Worm (Caenorhabditis elegans): Measurements from ENCODE around the gene C05D12.5.

The C05D12.5 gene

DNA sequence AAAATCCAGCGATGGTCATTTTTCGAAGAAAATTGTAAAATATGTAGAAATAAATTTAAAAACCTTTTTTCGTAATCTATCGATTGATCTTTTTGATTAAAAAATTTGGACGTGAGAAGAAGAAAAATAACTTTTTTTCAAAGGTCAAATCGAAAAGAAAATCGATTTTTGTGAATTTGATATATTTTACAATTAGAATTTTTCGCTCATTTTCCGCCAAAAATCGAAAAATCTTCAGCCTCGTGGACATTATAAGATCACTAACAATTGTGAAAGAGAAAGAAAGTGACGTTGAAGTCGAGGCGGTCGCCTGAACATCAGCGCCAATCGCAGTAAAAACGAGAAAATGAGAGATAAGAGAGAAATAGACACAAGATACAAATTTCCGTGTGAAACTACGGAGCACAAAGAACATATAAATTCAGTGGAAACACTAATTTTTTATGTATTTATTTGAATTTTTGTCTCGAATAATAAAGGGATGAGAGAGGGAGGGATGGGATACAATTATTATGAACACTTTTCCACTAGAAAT is 35.6 kb downstream of the C05D12.5 start, which contains the start of gene cisd-1 (continued):
- TF ChIP-seq lin-35 (GFP tag; optimal IDR thresholded peaks at IDR 0.05): peak in 1 of 2 experiments; percentile 34
- TF ChIP-seq nhr-11 (tag; optimal IDR thresholded peaks at IDR 0.05): no peak
- TF ChIP-seq mep-1 (tag; optimal IDR thresholded peaks at IDR 0.05): peak; percentile 10
- no peak for TF ChIP-seq grh-1 (GFP tag; IDR thresholded peaks at IDR 0.05)
- TF ChIP-seq nhr-19 (GFP tag; conservative IDR thresholded peaks at IDR 0.05): peak; percentile 30; the same call in 1 of the 2 replicates
- TF ChIP-seq efl-3 (GFP tag; optimal IDR thresholded peaks at IDR 0.05): no peak
- TF ChIP-seq rnt-1 (tag; optimal IDR thresholded peaks at IDR 0.05): no peak
- TF ChIP-seq nhr-71 (tag; optimal IDR thresholded peaks at IDR 0.05): peak; percentile 32
- no peak for TF ChIP-seq ceh-90 (tag; optimal IDR thresholded peaks at IDR 0.05)
- TF ChIP-seq ces-1 (GFP tag; optimal IDR thresholded peaks at IDR 0.05): no peak
- TF ChIP-seq C16A3.4 (tag; optimal IDR thresholded peaks at IDR 0.05): no peak
- no peak for TF ChIP-seq mab-9 (GFP tag; IDR thresholded peaks at IDR 0.05)
- TF ChIP-seq elt-3 (tag; optimal IDR thresholded peaks at IDR 0.05): peak in 1 of 6 experiments; percentile 1
- peak in 1 of 2 experiments; percentile 11 for TF ChIP-seq mdl-1 (tag; optimal IDR thresholded peaks at IDR 0.05)
- TF ChIP-seq lin-39 (tag; optimal IDR thresholded peaks at IDR 0.05): no peak
- TF ChIP-seq lir-3 (tag; optimal IDR thresholded peaks at IDR 0.05; ENCODE audit: poor library complexity): no peak
- TF ChIP-seq hpl-2 (GFP tag; optimal IDR thresholded peaks at IDR 0.05): no peak
- no peak for TF ChIP-seq irx-1 (tag; optimal IDR thresholded peaks at IDR 0.05)
- TF ChIP-seq fos-1 (tag; optimal IDR thresholded peaks at IDR 0.05): no peak
- TF ChIP-seq nhr-85 (tag): peak; percentile 16
- no peak for TF ChIP-seq ztf-11 (tag; optimal IDR thresholded peaks at IDR 0.05)
- peak; percentile 33 for TF ChIP-seq elt-2 (tag; optimal IDR thresholded peaks at IDR 0.05)
- TF ChIP-seq zag-1 (tag; optimal IDR thresholded peaks at IDR 0.05): no peak
- TF ChIP-seq nhr-20 (tag; optimal IDR thresholded peaks at IDR 0.05): no peak
- TF ChIP-seq snu-23 (GFP tag; optimal IDR thresholded peaks at IDR 0.05): peak; percentile 28
- no peak for TF ChIP-seq nhr-76 (tag; optimal IDR thresholded peaks at IDR 0.05)
- no peak for TF ChIP-seq F16B12.6 (tag; optimal IDR thresholded peaks at IDR 0.05)
- peak; percentile 49 for TF ChIP-seq lin-14 (GFP tag; optimal IDR thresholded peaks at IDR 0.05)
- TF ChIP-seq C34B4.2 (tag; optimal IDR thresholded peaks at IDR 0.05): no peak
- TF ChIP-seq blmp-1 (tag; optimal IDR thresholded peaks at IDR 0.05): peak; percentile 82

ce11 chrII:11471916-11472315 is 37.9 kb downstream of the C05D12.5 start, which contains the start of gene mfn-1:
TSS of gene mfn-1 (minus strand) at chrII:11472016.
- TF ChIP-seq grh-1 (GFP tag; IDR thresholded peaks at IDR 0.05) (no peak), efl-1 (optimal IDR thresholded peaks at IDR 0.05) (no peak), efl-1 (GFP tag; optimal IDR thresholded peaks at IDR 0.05 in 1 of 2) (peak in 1 of 2 experiments; percentile 26), lin-14 (GFP tag; optimal IDR thresholded peaks at IDR 0.05) (no peak), nhr-20 (tag; optimal IDR thresholded peaks at IDR 0.05) (no peak), nhr-71 (tag; optimal IDR thresholded peaks at IDR 0.05) (no peak)

DNA sequence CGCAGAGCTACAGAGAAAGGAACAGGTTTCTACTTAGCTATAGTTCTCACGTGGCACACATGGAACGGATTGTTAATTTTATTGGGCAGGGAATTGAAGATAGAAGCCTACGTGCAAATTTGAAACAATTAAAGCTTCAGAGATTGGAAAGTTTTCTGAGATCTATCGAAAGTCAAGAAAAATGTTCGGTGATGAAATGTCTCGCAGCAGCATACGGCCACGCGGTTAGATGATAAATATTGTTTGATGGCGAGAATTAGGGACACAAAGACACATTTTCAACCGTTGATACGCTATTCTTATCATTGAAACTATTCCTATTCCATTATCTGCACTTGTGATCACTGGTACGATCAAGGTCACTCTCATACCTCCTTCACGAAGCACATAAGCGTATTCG is 38.5 kb downstream of the C05D12.5 start:
- no peak for TF ChIP-seq ztf-4 (tag; optimal IDR thresholded peaks at IDR 0.05)
- no peak for TF ChIP-seq ceh-8 (GFP tag; optimal IDR thresholded peaks at IDR 0.05)
- TF ChIP-seq nhr-85 (tag): peak; percentile 72
- no peak for TF ChIP-seq aha-1 (tag; optimal IDR thresholded peaks at IDR 0.05)
- no peak for TF ChIP-seq zag-1 (tag; optimal IDR thresholded peaks at IDR 0.05)
- no peak for TF ChIP-seq hpl-2 (GFP tag; optimal IDR thresholded peaks at IDR 0.05)
- no peak for TF ChIP-seq jun-1 (tag; optimal IDR thresholded peaks at IDR 0.05)
- TF ChIP-seq nhr-20 (tag; optimal IDR thresholded peaks at IDR 0.05): peak; percentile 65
- no peak for TF ChIP-seq swsn-7 (tag; optimal IDR thresholded peaks at IDR 0.05)
- peak; percentile 48 for TF ChIP-seq nhr-71 (tag; optimal IDR thresholded peaks at IDR 0.05)
- TF ChIP-seq nhr-84 (tag; optimal IDR thresholded peaks at IDR 0.05): no peak
- TF ChIP-seq snu-23 (GFP tag; optimal IDR thresholded peaks at IDR 0.05): peak; percentile 31
- peak; percentile 13 for TF ChIP-seq nhr-90 (tag; optimal IDR thresholded peaks at IDR 0.05; ENCODE audit: poor library complexity)
- peak; percentile 59 for TF ChIP-seq lin-14 (GFP tag; optimal IDR thresholded peaks at IDR 0.05)
- TF ChIP-seq lin-35 (GFP tag; optimal IDR thresholded peaks at IDR 0.05): peak in 1 of 2 experiments; percentile 56
- TF ChIP-seq tbx-2 (tag; optimal IDR thresholded peaks at IDR 0.05): peak; percentile 2
- peak in 1 of 3 experiments; percentile 30 for TF ChIP-seq dpl-1 (GFP tag; optimal IDR thresholded peaks at IDR 0.05)
- peak in 1 of 2 experiments; percentile 71 for TF ChIP-seq mdl-1 (tag; optimal IDR thresholded peaks at IDR 0.05)
- TF ChIP-seq elt-3 (tag; optimal IDR thresholded peaks at IDR 0.05): peak; percentile 2 to 93 (median 73)
- peak; percentile 22 for TF ChIP-seq unc-130 (tag; optimal IDR thresholded peaks at IDR 0.05)
- no peak for TF ChIP-seq ceh-90 (tag; optimal IDR thresholded peaks at IDR 0.05)
- TF ChIP-seq blmp-1 (tag; optimal IDR thresholded peaks at IDR 0.05): peak; percentile 97
